Worm (Caenorhabditis elegans): ENCODE measurements around the gene Y43B11AR.3.

Gene Y43B11AR.3

ce11 chrIV:7039476-7040261, 43.8 kb downstream of the Y43B11AR.3 start, which contains the start of the genes cogc-2 and klp-18 (continued):
- no peak for TF ChIP-seq nhr-120 (GFP tag; IDR thresholded peaks at IDR 0.05)
- no peak for TF ChIP-seq akir-1 (GFP tag; optimal IDR thresholded peaks at IDR 0.05)
- TF ChIP-seq ceh-100 (GFP tag; IDR thresholded peaks at IDR 0.05): peak; percentile 62
- peak; percentile 99 for TF ChIP-seq ceh-91 (GFP tag; IDR thresholded peaks at IDR 0.05)
- TF ChIP-seq B0261.1 (tag; optimal IDR thresholded peaks at IDR 0.05): no peak
- no peak for TF ChIP-seq lag-1 (GFP tag; IDR thresholded peaks at IDR 0.05)
- peak; percentile 100 for TF ChIP-seq madf-6 (GFP tag; IDR thresholded peaks at IDR 0.05)
- TF ChIP-seq ztf-3 (GFP tag; optimal IDR thresholded peaks at IDR 0.05): no peak
- no peak for TF ChIP-seq F55B11.4 (tag; optimal IDR thresholded peaks at IDR 0.05; ENCODE audit: borderline replicate concordance, insufficient read depth)
- peak; percentile 69 to 79 for TF ChIP-seq let-607 (tag; optimal IDR thresholded peaks at IDR 0.05)
- peak; percentile 52 for TF ChIP-seq hmg-1.2 (GFP tag; IDR thresholded peaks at IDR 0.05)
- peak; percentile 66 for TF ChIP-seq snpc-3.4 (tag; optimal IDR thresholded peaks at IDR 0.05)
- TF ChIP-seq hmg-20 (GFP tag; IDR thresholded peaks at IDR 0.05): peak; percentile 26; the same call in 1 of the 2 replicates
- TF ChIP-seq zfh-2 (GFP tag; conservative IDR thresholded peaks at IDR 0.05): no peak
- no peak for TF ChIP-seq fkh-3 (tag; optimal IDR thresholded peaks at IDR 0.05)
- peak; percentile 100 for TF ChIP-seq xnd-1 (tag; optimal IDR thresholded peaks at IDR 0.05)
- TF ChIP-seq Y53F4B.3 (GFP tag; IDR thresholded peaks at IDR 0.05): peak; percentile 78
- no peak for TF ChIP-seq nhr-179 (tag; optimal IDR thresholded peaks at IDR 0.05)
- TF ChIP-seq F10E7.11 (tag; optimal IDR thresholded peaks at IDR 0.05): no peak
- peak; percentile 43; the same call in 1 of the 2 replicates for TF ChIP-seq lin-26 (GFP tag; IDR thresholded peaks at IDR 0.05)
- peak; percentile 87 for TF ChIP-seq attf-6 (GFP tag; IDR thresholded peaks at IDR 0.05)
- TF ChIP-seq ceh-79 (tag; optimal IDR thresholded peaks at IDR 0.05): no peak
- no peak for TF ChIP-seq Y56A3A.18 (GFP tag; IDR thresholded peaks at IDR 0.05)
- no peak for TF ChIP-seq B0035.1 (tag; optimal IDR thresholded peaks at IDR 0.05)
- TF ChIP-seq F33H1.4 (GFP tag; IDR thresholded peaks at IDR 0.05): peak; percentile 99
- TF ChIP-seq lin-40 (tag; optimal IDR thresholded peaks at IDR 0.05): peak; percentile 62
- TF ChIP-seq pbrm-1 (GFP tag; IDR thresholded peaks at IDR 0.05): peak; percentile 58; the same call in 1 of the 2 replicates
- no peak for TF ChIP-seq bed-2 (GFP tag; IDR thresholded peaks at IDR 0.05)
- TF ChIP-seq hlh-12 (tag; optimal IDR thresholded peaks at IDR 0.05): no peak
- TF ChIP-seq somi-1 (GFP tag; optimal IDR thresholded peaks at IDR 0.05): no peak
- TF ChIP-seq unc-130 (GFP tag; optimal IDR thresholded peaks at IDR 0.05): peak; percentile 85
- peak; percentile 68 for TF ChIP-seq C17E4.6 (GFP tag; IDR thresholded peaks at IDR 0.05)
- TF ChIP-seq repo-1 (tag; optimal IDR thresholded peaks at IDR 0.05): peak; percentile 69
- TF ChIP-seq F23B12.7 (tag; optimal IDR thresholded peaks at IDR 0.05; ENCODE audit: insufficient read depth): peak; percentile 72
- TF ChIP-seq attf-5 (GFP tag; optimal IDR thresholded peaks at IDR 0.05): peak; percentile 84
- no peak for TF ChIP-seq cebp-2 (GFP tag; IDR thresholded peaks at IDR 0.05)
- no peak for TF ChIP-seq ama-1 (optimal IDR thresholded peaks at IDR 0.05)
- no peak for TF ChIP-seq ama-1 (GFP tag; optimal IDR thresholded peaks at IDR 0.05)
- peak; percentile 88 for TF ChIP-seq B0336.3 (GFP tag; IDR thresholded peaks at IDR 0.05)
- TF ChIP-seq aptf-2 (GFP tag; conservative IDR thresholded peaks at IDR 0.05): no peak
- peak; percentile 75 for TF ChIP-seq lir-1 (GFP tag; conservative IDR thresholded peaks at IDR 0.05)
- TF ChIP-seq B0019.2 (GFP tag; conservative IDR thresholded peaks at IDR 0.05): peak; percentile 86
- no peak for TF ChIP-seq let-526 (GFP tag; IDR thresholded peaks at IDR 0.05)
- TF ChIP-seq atf-7 (tag; optimal IDR thresholded peaks at IDR 0.05): no peak
- TF ChIP-seq chd-7 (tag; optimal IDR thresholded peaks at IDR 0.05): peak; percentile 10
- no peak for TF ChIP-seq F57A8.1 (GFP tag; optimal IDR thresholded peaks at IDR 0.05)
- no peak for TF ChIP-seq nhr-90 (tag; optimal IDR thresholded peaks at IDR 0.05)
- no peak for TF ChIP-seq ceh-58 (GFP tag; IDR thresholded peaks at IDR 0.05)
